Worm (Caenorhabditis elegans) whole organism, L1 larva: ENCODE data around the gene sulp-7.

Experiments
- C04F5.9 ChIP-seq: sonication (generic microtip); optimal IDR thresholded peaks from 2 replicates; lab custom pipeline; 2016; ENCODE audit warnings: missing genetic modification characterization, missing compliant biosample characterization
- F16B12.6 ChIP-seq: fragments of 150-350 bp; optimal IDR thresholded peaks from 2 replicates; lab custom pipeline; 2014; ENCODE audit warnings: missing biosample characterization, missing genetic modification characterization
- Y116A8C.19 ChIP-seq: sonication (generic microtip); optimal IDR thresholded peaks from 2 replicates; lab custom pipeline; 2016; ENCODE audit warnings: missing compliant biosample characterization, missing genetic modification characterization, borderline replicate concordance
- aha-1 ChIP-seq: fragments of 150-350 bp; optimal IDR thresholded peaks from 2 replicates; lab custom pipeline; 2014; ENCODE audit warnings: missing biosample characterization, missing genetic modification characterization
- aly-2 ChIP-seq: fragments of 150-350 bp; optimal IDR thresholded peaks from 2 replicates; lab custom pipeline; 2014; ENCODE audit warnings: missing biosample characterization, missing genetic modification characterization
- ama-1 ChIP-seq: fragments of 150-350 bp; optimal IDR thresholded peaks from 2 replicates; lab custom pipeline; 2014
- ceh-8 ChIP-seq: fragments of 200-800 bp; sonication (Bioruptor generic); optimal IDR thresholded peaks from 2 replicates; lab custom pipeline; 2018; ENCODE audit warnings: mild to moderate bottlenecking, missing genetic modification characterization, moderate library complexity, missing compliant biosample characterization
- ceh-82 ChIP-seq, 3 experiments: fragments of 150-350 bp in 1 of 3; sonication (generic microtip) in 2 of 3; optimal IDR thresholded peaks; 2 replicates each; lab custom pipeline; 2014 to 2017; ENCODE audit warnings: missing biosample characterization in 3 of 3, missing genetic modification characterization in 3 of 3
- ces-1 ChIP-seq: fragments of 150-350 bp; optimal IDR thresholded peaks from 2 replicates; lab custom pipeline; 2014; ENCODE audit warnings: missing biosample characterization, missing genetic modification reagents, missing genetic modification characterization
- dpl-1 ChIP-seq, 3 experiments: fragments of 150-350 bp in 2 of 3; sonication (generic microtip) in 1 of 3; optimal IDR thresholded peaks; 2 replicates each; lab custom pipeline; 2014 to 2017; ENCODE audit warnings: missing biosample characterization in 3 of 3, missing genetic modification characterization in 3 of 3, missing genetic modification reagents in 3 of 3
- dsc-1 ChIP-seq: sonication (generic microtip); optimal IDR thresholded peaks from 2 replicates; lab custom pipeline; 2016; ENCODE audit warnings: mild to moderate bottlenecking, missing genetic modification characterization, missing compliant biosample characterization
- efl-3 ChIP-seq: fragments of 200-800 bp; sonication (Bioruptor generic); optimal IDR thresholded peaks from 2 replicates; lab custom pipeline; 2018; ENCODE audit warnings: mild to moderate bottlenecking, missing genetic modification characterization, missing compliant biosample characterization
- egl-13 ChIP-seq: sonication (generic microtip); optimal IDR thresholded peaks from 2 replicates; lab custom pipeline; 2016; ENCODE audit warnings: missing genotype, missing genetic modification reagents, missing genetic modification characterization, missing compliant biosample characterization
- elt-3 ChIP-seq, 6 experiments: fragments of 150-350 bp in 1 of 6; sonication (generic microtip); optimal IDR thresholded peaks; 2 replicates each; lab custom pipeline; 2017 to 2018; ENCODE audit warnings: missing biosample characterization in 6 of 6, missing genetic modification characterization in 6 of 6, inconsistent platforms in 1 of 6
- ets-5 ChIP-seq: fragments of 200-800 bp; sonication (Bioruptor generic); IDR thresholded peaks from 2 replicates; pipeline ENCODE4 v1.3.6; 2022; ENCODE audit warnings: missing genetic modification characterization, missing compliant biosample characterization
- fkh-4 ChIP-seq: sonication (generic microtip); optimal IDR thresholded peaks from 2 replicates; lab custom pipeline; 2016; ENCODE audit warnings: missing compliant biosample characterization, missing genetic modification characterization, borderline replicate concordance
- fos-1 ChIP-seq: fragments of 150-350 bp; optimal IDR thresholded peaks from 2 replicates; lab custom pipeline; 2014; ENCODE audit warnings: missing biosample characterization, missing genetic modification characterization
- grh-1 ChIP-seq: fragments of 200-800 bp; sonication (Bioruptor generic); IDR thresholded peaks from 2 replicates; pipeline ENCODE4 v1.3.6; 2022; ENCODE audit warnings: missing genetic modification reagents, missing genetic modification characterization, missing compliant biosample characterization
- isw-1 ChIP-seq: fragments of 200-800 bp; sonication (Bioruptor generic); IDR thresholded peaks from 2 replicates; pipeline ENCODE4 v1.3.6; 2022; ENCODE audit warnings: missing genetic modification characterization, missing compliant biosample characterization
- lin-13 ChIP-seq: fragments of 150-350 bp; optimal IDR thresholded peaks from 2 replicates; lab custom pipeline; 2014; ENCODE audit warnings: missing biosample characterization, missing genetic modification reagents, missing genetic modification characterization
- lin-14 ChIP-seq: fragments of 200-800 bp; sonication (Bioruptor generic); optimal IDR thresholded peaks from 2 replicates; lab custom pipeline; 2018; ENCODE audit warnings: mild to moderate bottlenecking, missing genetic modification characterization, moderate library complexity, missing compliant biosample characterization
- lin-15B ChIP-seq: fragments of 150-350 bp; sonication (generic microtip); optimal IDR thresholded peaks from 3 replicates; lab custom pipeline; 2014; ENCODE audit warnings: missing biosample characterization, missing genetic modification characterization
- lin-35 ChIP-seq, 2 experiments: fragments of 150-350 bp; optimal IDR thresholded peaks; 2 replicates each; lab custom pipeline; 2014; ENCODE audit warnings: missing biosample characterization in 2 of 2, missing genetic modification characterization in 2 of 2, missing genetic modification reagents in 2 of 2
- lir-3 ChIP-seq: sonication (generic microtip); optimal IDR thresholded peaks from 2 replicates; lab custom pipeline; 2016; ENCODE audit warnings: mild to moderate bottlenecking, missing genetic modification characterization, moderate library complexity, missing compliant biosample characterization; ENCODE audit not compliant: poor library complexity
- mab-9 ChIP-seq: fragments of 200-800 bp; sonication (Bioruptor generic); IDR thresholded peaks from 2 replicates; pipeline ENCODE4 v1.3.6; 2022; ENCODE audit warnings: missing genetic modification reagents, missing genetic modification characterization, missing compliant biosample characterization
- mep-1 ChIP-seq: fragments of 150-350 bp; optimal IDR thresholded peaks from 2 replicates; lab custom pipeline; 2014; ENCODE audit warnings: missing biosample characterization, missing genetic modification characterization
- nhr-11 ChIP-seq: fragments of 150-350 bp; optimal IDR thresholded peaks from 2 replicates; lab custom pipeline; 2014; ENCODE audit warnings: missing biosample characterization, missing genetic modification characterization
- nhr-19 ChIP-seq: fragments of 200-800 bp; sonication (Bioruptor generic); conservative IDR thresholded peaks from 2 replicates; pipeline ENCODE4 v1.3.6; 2022; ENCODE audit warnings: missing genetic modification characterization, missing compliant biosample characterization
- nhr-20 ChIP-seq: sonication (generic microtip); optimal IDR thresholded peaks from 2 replicates; lab custom pipeline; 2016; ENCODE audit warnings: mild to moderate bottlenecking, missing genetic modification characterization, missing compliant biosample characterization
- nhr-28 ChIP-seq: fragments of 150-350 bp; optimal IDR thresholded peaks from 2 replicates; lab custom pipeline; 2014; ENCODE audit warnings: missing biosample characterization, missing genetic modification characterization
- nhr-47 ChIP-seq: sonication (generic microtip); optimal IDR thresholded peaks from 2 replicates; lab custom pipeline; 2016; ENCODE audit warnings: mild to moderate bottlenecking, missing genetic modification characterization, moderate library complexity, missing compliant biosample characterization
- nhr-71 ChIP-seq: sonication (generic microtip); optimal IDR thresholded peaks from 2 replicates; lab custom pipeline; 2016; ENCODE audit warnings: mild to moderate bottlenecking, missing genetic modification characterization, moderate library complexity, missing compliant biosample characterization
- nhr-76 ChIP-seq: sonication (generic microtip); optimal IDR thresholded peaks from 2 replicates; lab custom pipeline; 2017; ENCODE audit warnings: missing biosample characterization, missing genetic modification characterization
- nhr-85 ChIP-seq: sonication (generic microtip); peaks from one replicate; lab custom pipeline; 2016; ENCODE audit warnings: missing genetic modification characterization, inconsistent platforms, missing compliant biosample characterization
- nhr-90 ChIP-seq: sonication (generic microtip); optimal IDR thresholded peaks from 2 replicates; lab custom pipeline; 2016; ENCODE audit warnings: mild to moderate bottlenecking, missing genetic modification characterization, missing compliant biosample characterization; ENCODE audit not compliant: poor library complexity
- pag-3 ChIP-seq: sonication (generic microtip); optimal IDR thresholded peaks from 2 replicates; lab custom pipeline; 2017; ENCODE audit warnings: missing genetic modification characterization, mild to moderate bottlenecking, missing compliant biosample characterization, antibody characterized with exemption, borderline replicate concordance; ENCODE audit not compliant: insufficient read depth
- rnt-1 ChIP-seq: sonication (generic microtip); optimal IDR thresholded peaks from 2 replicates; lab custom pipeline; 2016; ENCODE audit warnings: mild to moderate bottlenecking, missing genetic modification characterization, moderate library complexity, missing compliant biosample characterization
- snpc-4 ChIP-seq: fragments of 150-350 bp; optimal IDR thresholded peaks from 2 replicates; lab custom pipeline; 2014; ENCODE audit warnings: missing biosample characterization, missing genetic modification characterization
- snu-23 ChIP-seq: sonication (generic microtip); optimal IDR thresholded peaks from 2 replicates; lab custom pipeline; 2016; ENCODE audit warnings: missing genetic modification characterization, missing compliant biosample characterization
- tlp-1 ChIP-seq: fragments of 150-350 bp; optimal IDR thresholded peaks from 2 replicates; lab custom pipeline; 2014; ENCODE audit warnings: missing biosample characterization, missing genetic modification characterization
- unc-130 ChIP-seq: fragments of 150-350 bp; optimal IDR thresholded peaks from 2 replicates; lab custom pipeline; 2017; ENCODE audit warnings: missing biosample characterization, missing genetic modification characterization, inconsistent platforms
- unc-30 ChIP-seq: sonication (generic microtip); optimal IDR thresholded peaks from 2 replicates; lab custom pipeline; 2017; ENCODE audit warnings: missing biosample characterization, missing genetic modification characterization
- unc-62 ChIP-seq: fragments of 150-350 bp; optimal IDR thresholded peaks from 2 replicates; lab custom pipeline; 2014; ENCODE audit warnings: missing biosample characterization, missing genetic modification reagents, missing genetic modification characterization
- unc-86 ChIP-seq: sonication (generic microtip); optimal IDR thresholded peaks from 2 replicates; lab custom pipeline; 2016; ENCODE audit warnings: missing genetic modification characterization, missing compliant biosample characterization
- vab-15 ChIP-seq: sonication (generic microtip); optimal IDR thresholded peaks from 2 replicates; lab custom pipeline; 2017; ENCODE audit warnings: missing genotype, mild to moderate bottlenecking, missing genetic modification characterization, missing compliant biosample characterization
- xbp-1 ChIP-seq: sonication (generic microtip); optimal IDR thresholded peaks from 2 replicates; lab custom pipeline; 2016; ENCODE audit warnings: missing genetic modification characterization, missing compliant biosample characterization
- zip-4 ChIP-seq: fragments of 200-800 bp; sonication (Bioruptor generic); optimal IDR thresholded peaks from 2 replicates; lab custom pipeline; 2018; ENCODE audit warnings: mild to moderate bottlenecking, missing genetic modification characterization, moderate library complexity, missing compliant biosample characterization
- ztf-11 ChIP-seq, 2 experiments: sonication (generic microtip); optimal IDR thresholded peaks; 2 replicates each; lab custom pipeline; 2016 to 2017; ENCODE audit warnings: missing genetic modification characterization in 2 of 2, missing biosample characterization in 1 of 2, missing compliant biosample characterization in 1 of 2

The sulp-7 gene

DNA sequence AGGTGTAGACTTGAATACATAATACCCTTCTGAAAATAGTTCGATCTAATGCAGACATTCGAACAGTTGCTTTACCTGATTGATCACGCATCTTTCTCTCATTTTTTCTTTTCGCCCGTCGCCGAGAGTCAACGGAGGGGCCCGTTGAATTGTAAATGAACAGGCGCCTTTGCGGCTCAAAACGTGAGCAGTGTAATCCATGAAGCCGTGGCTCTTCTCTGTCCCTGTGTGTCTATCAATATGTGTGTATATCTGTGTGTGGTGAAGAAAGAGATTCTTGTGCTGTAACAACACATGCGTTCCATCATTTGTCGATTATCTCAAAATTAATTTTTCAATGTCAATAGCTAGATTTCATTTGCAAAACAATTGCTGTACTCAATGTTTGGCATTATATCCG is 44.9 kb upstream of the sulp-7 start (continued):
- TF ChIP-seq nhr-19: peak; percentile 46
- TF ChIP-seq nhr-71 (tag; lab: Kevin White, UChicago): peak; percentile 72
- peak; percentile 4 for TF ChIP-seq unc-130 (tag; lab: Kevin White, UChicago)
- no peak for TF ChIP-seq dpl-1 (GFP tag; optimal IDR thresholded peaks at IDR 0.05; lab: Kevin White, UChicago)
- no peak for TF ChIP-seq pag-3
- no peak for TF ChIP-seq zip-4 (GFP tag; lab: Kevin White, UChicago)
- TF ChIP-seq nhr-90 (tag; lab: Kevin White, UChicago): no peak
- TF ChIP-seq nhr-11: no peak
- no peak for TF ChIP-seq fos-1 (tag; lab: Kevin White, UChicago)
- TF ChIP-seq Y116A8C.19 (tag; lab: Kevin White, UChicago): no peak
- no peak for TF ChIP-seq ztf-11 (tag; optimal IDR thresholded peaks at IDR 0.05; lab: Kevin White, UChicago)
- no peak for TF ChIP-seq lin-15B
- no peak for TF ChIP-seq egl-13 (tag; lab: Kevin White, UChicago)
- no peak for TF ChIP-seq F16B12.6
- TF ChIP-seq mep-1 (tag; lab: Kevin White, UChicago): peak; percentile 10
- TF ChIP-seq mab-9: no peak
- no peak for TF ChIP-seq isw-1
- no peak for TF ChIP-seq grh-1 (GFP tag; lab: Robert Waterston, UW)
- no peak for TF ChIP-seq vab-15 (tag; lab: Kevin White, UChicago)
- no peak for TF ChIP-seq lin-13 (GFP tag; lab: Kevin White, UChicago)
- no peak for TF ChIP-seq aly-2 (tag; lab: Kevin White, UChicago)
- TF ChIP-seq xbp-1 (tag; lab: Kevin White, UChicago): no peak
- TF ChIP-seq unc-30 (tag; lab: Kevin White, UChicago): no peak
- no peak for TF ChIP-seq ceh-8 (GFP tag; lab: Kevin White, UChicago)
- TF ChIP-seq lir-3: no peak
- TF ChIP-seq fkh-4: no peak
- TF ChIP-seq C04F5.9 (tag; lab: Kevin White, UChicago): no peak
- no peak for TF ChIP-seq dsc-1 (tag; lab: Kevin White, UChicago)
- no peak for TF ChIP-seq snpc-4
- peak; percentile 36 for TF ChIP-seq snu-23 (GFP tag; lab: Kevin White, UChicago)
- no peak for TF ChIP-seq nhr-47
- TF ChIP-seq nhr-28 (tag; lab: Kevin White, UChicago): no peak
- TF ChIP-seq ets-5 (GFP tag; lab: Robert Waterston, UW): no peak
- peak; percentile 68 for TF ChIP-seq rnt-1 (tag; lab: Kevin White, UChicago)

DNA sequence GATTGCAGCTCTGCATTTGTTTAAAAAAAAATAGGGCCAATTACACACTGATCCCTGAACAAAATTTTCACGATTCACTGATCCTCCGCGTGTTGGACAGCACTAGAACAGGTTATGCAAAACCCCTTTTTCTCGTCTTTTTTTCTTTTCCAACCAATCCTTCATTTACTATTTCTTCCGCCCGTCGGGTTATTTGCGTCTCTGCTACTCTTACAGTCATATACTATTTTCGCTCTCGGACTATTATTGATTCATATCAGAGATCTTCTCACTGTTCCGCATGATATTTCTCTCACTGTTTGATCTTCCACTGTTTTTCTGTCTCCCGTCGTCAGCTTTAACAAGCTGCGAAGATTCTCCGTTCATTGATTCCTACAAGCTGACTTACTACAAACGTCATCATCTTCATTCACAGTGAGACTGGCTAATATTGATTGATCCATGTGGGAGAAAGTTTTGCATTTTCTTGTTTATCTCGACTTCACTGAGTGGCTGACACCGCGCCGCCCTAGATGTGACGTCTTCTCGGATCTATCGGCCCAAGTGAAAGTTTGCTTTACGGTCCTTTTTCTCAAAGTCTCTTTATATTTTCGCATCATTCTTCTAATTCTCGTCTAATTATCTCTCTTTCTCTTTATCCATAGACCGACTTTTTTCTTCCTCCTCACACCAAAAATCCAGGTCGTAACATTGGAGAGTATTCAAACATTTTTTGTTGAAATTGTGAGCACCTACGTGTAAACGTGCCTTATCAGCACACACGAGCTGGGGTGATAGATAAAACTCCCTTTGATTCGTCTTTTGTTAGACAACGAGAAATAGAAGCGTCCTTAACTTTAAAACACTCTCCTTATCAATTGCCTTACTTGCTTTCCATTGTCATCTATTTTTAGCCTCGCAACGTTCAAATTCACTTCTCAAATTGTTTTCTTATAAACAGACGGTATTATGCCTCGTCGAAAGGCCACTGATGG is 44.1 kb upstream of the sulp-7 start:
- TF ChIP-seq elt-3 (tag; optimal IDR thresholded peaks at IDR 0.05; lab: Kevin White, UChicago) (peak in 1 of 6 experiments; percentile 27), aha-1 (tag; lab: Kevin White, UChicago) (no peak), mep-1 (tag; lab: Kevin White, UChicago) (no peak), lin-13 (GFP tag; lab: Kevin White, UChicago) (no peak), nhr-20 (tag; lab: Kevin White, UChicago) (peak; percentile 12), nhr-85 (tag; lab: Kevin White, UChicago) (peak; percentile 68), nhr-19 (no peak), lin-14 (GFP tag; lab: Kevin White, UChicago) (no peak), Y116A8C.19 (tag; lab: Kevin White, UChicago) (no peak), vab-15 (tag; lab: Kevin White, UChicago) (no peak), nhr-76 (tag; lab: Kevin White, UChicago) (no peak), tlp-1 (no peak), nhr-28 (tag; lab: Kevin White, UChicago) (no peak), dpl-1 (GFP tag; optimal IDR thresholded peaks at IDR 0.05; lab: Kevin White, UChicago) (no peak), ces-1 (GFP tag; lab: Kevin White, UChicago) (no peak), lin-35 (GFP tag; optimal IDR thresholded peaks at IDR 0.05; lab: Kevin White, UChicago) (peak in 1 of 2 experiments; percentile 3), unc-86 (no peak), nhr-90 (tag; lab: Kevin White, UChicago) (no peak), lin-15B (no peak), snu-23 (GFP tag; lab: Kevin White, UChicago) (peak; percentile 43), ets-5 (GFP tag; lab: Robert Waterston, UW) (no peak), ama-1 (no peak), ceh-82 (tag; optimal IDR thresholded peaks at IDR 0.05; lab: Kevin White, UChicago) (no peak), rnt-1 (tag; lab: Kevin White, UChicago) (no peak), unc-62 (no peak), efl-3 (GFP tag; lab: Kevin White, UChicago) (no peak), aly-2 (tag; lab: Kevin White, UChicago) (no peak), mab-9 (no peak), nhr-11 (no peak)
